Worm (Caenorhabditis elegans): ENCODE measurements around the gene cept-2.

- TF ChIP-seq elt-3 (tag; optimal IDR thresholded peaks at IDR 0.05) (no peak), lin-11 (tag; optimal IDR thresholded peaks at IDR 0.05) (no peak), unc-39 (tag; optimal IDR thresholded peaks at IDR 0.05) (no peak), alr-1 (tag; optimal IDR thresholded peaks at IDR 0.05) (no peak), sma-9 (GFP tag; optimal IDR thresholded peaks at IDR 0.05) (no peak), sma-9 (tag; optimal IDR thresholded peaks at IDR 0.05) (no peak)
Observed at ce11 chrV:14320246-14320645, 27.3 kb upstream of the cept-2 start, which contains the start of gene F47B8.14.
